Worm (Caenorhabditis elegans): ENCODE measurements around the gene Y70C5C.1.

ce11 chrV:16685725-16686124 is 14.3 kb upstream of the Y70C5C.1 start, which contains the start of gene srw-43:
- TF ChIP-seq unc-62 (GFP tag; optimal IDR thresholded peaks at IDR 0.05 in 1 of 2) (no peak), unc-62 (tag; optimal IDR thresholded peaks at IDR 0.05) (no peak), F44E2.7 (GFP tag; IDR thresholded peaks at IDR 0.05) (no peak), ztf-11 (tag; optimal IDR thresholded peaks at IDR 0.05) (no peak), mdl-1 (tag; optimal IDR thresholded peaks at IDR 0.05) (no peak), arid-1 (GFP tag; conservative IDR thresholded peaks at IDR 0.05) (no peak), lsy-2 (tag; optimal IDR thresholded peaks at IDR 0.05) (no peak), skn-1 (tag; optimal IDR thresholded peaks at IDR 0.05) (no peak)
